Worm (Caenorhabditis elegans) whole organism, late embryonic: Measurements from ENCODE around the gene C08E3.13.

Experiments
- K02D7.2 ChIP-seq: sonication (generic microtip); optimal IDR thresholded peaks from 2 replicates; lab custom pipeline; 2017; ENCODE audit warnings: mild to moderate bottlenecking, missing genetic modification characterization, missing compliant biosample characterization
- ahr-1 ChIP-seq: sonication (generic microtip); optimal IDR thresholded peaks from 2 replicates; lab custom pipeline; 2016; ENCODE audit warnings: missing genetic modification characterization, missing compliant biosample characterization
- ama-1 ChIP-seq: fragments of 150-350 bp; optimal IDR thresholded peaks from 2 replicates; lab custom pipeline; 2014
- ceh-45 ChIP-seq: fragments of 200-800 bp; sonication (Bioruptor generic); IDR thresholded peaks from 2 replicates; pipeline ENCODE4 v1.3.6; 2022; ENCODE audit warnings: missing genetic modification reagents, missing genetic modification characterization, missing compliant biosample characterization
- elt-2 ChIP-seq: sonication (generic microtip); optimal IDR thresholded peaks from 2 replicates; lab custom pipeline; 2016; ENCODE audit warnings: missing genetic modification reagents, missing genetic modification characterization, missing compliant biosample characterization
- ets-4 ChIP-seq: sonication (generic microtip); optimal IDR thresholded peaks from 2 replicates; lab custom pipeline; 2016; ENCODE audit warnings: missing genetic modification characterization, missing compliant biosample characterization
- eyg-1 ChIP-seq: sonication (generic microtip); optimal IDR thresholded peaks from 2 replicates; lab custom pipeline; 2016; ENCODE audit warnings: missing genotype, missing genetic modification characterization, missing compliant biosample characterization
- nhr-232 ChIP-seq: sonication (generic microtip); optimal IDR thresholded peaks from 2 replicates; lab custom pipeline; 2016; ENCODE audit warnings: missing genetic modification characterization, missing compliant biosample characterization
- pax-1 ChIP-seq: fragments of 150-350 bp; optimal IDR thresholded peaks from 2 replicates; lab custom pipeline; 2014; ENCODE audit warnings: missing biosample characterization, missing genetic modification characterization
- pha-4 ChIP-seq: fragments of 150-350 bp; optimal IDR thresholded peaks from 2 replicates; lab custom pipeline; 2018; ENCODE audit warnings: missing biosample characterization, missing genetic modification reagents, missing genetic modification characterization
- ref-2 ChIP-seq: sonication (generic microtip); optimal IDR thresholded peaks from 2 replicates; lab custom pipeline; 2016; ENCODE audit warnings: missing genetic modification characterization, missing compliant biosample characterization
- rnt-1 ChIP-seq: sonication (generic microtip); optimal IDR thresholded peaks from 2 replicates; lab custom pipeline; 2016; ENCODE audit warnings: missing genetic modification characterization, missing compliant biosample characterization
- ttx-3 ChIP-seq: sonication (generic microtip); optimal IDR thresholded peaks from 2 replicates; lab custom pipeline; 2016; ENCODE audit warnings: missing genetic modification reagents, missing genetic modification characterization, missing compliant biosample characterization

- no peak for TF ChIP-seq ceh-45 (GFP tag; lab: Robert Waterston, UW)
- no peak for TF ChIP-seq eyg-1 (tag; lab: Kevin White, UChicago)
- TF ChIP-seq nhr-232 (tag; lab: Kevin White, UChicago), result no peak
- TF ChIP-seq pha-4, result no peak
- no peak for TF ChIP-seq ama-1 (lab: Kevin White, UChicago)
- TF ChIP-seq rnt-1 (tag; lab: Kevin White, UChicago), result no peak
- no peak for TF ChIP-seq ref-2 (tag; lab: Kevin White, UChicago)
- TF ChIP-seq ttx-3, result no peak
- no peak for TF ChIP-seq ahr-1
- TF ChIP-seq elt-2 (tag; lab: Kevin White, UChicago), result no peak
- no peak for TF ChIP-seq K02D7.2 (tag; lab: Kevin White, UChicago)
- no peak for TF ChIP-seq pax-1 (tag; lab: Kevin White, UChicago)
- no peak for TF ChIP-seq ets-4 (tag; lab: Kevin White, UChicago)
Observed at ce11 chrII:1672673-1673072, 40.6 kb upstream of the C08E3.13 start.
